Fruit fly (Drosophila melanogaster): Measurements from ENCODE around the gene kto.
A peak's percentile ranks its signal among the peaks of the same experiment; 100 is the strongest.

Gene kto

DNA sequence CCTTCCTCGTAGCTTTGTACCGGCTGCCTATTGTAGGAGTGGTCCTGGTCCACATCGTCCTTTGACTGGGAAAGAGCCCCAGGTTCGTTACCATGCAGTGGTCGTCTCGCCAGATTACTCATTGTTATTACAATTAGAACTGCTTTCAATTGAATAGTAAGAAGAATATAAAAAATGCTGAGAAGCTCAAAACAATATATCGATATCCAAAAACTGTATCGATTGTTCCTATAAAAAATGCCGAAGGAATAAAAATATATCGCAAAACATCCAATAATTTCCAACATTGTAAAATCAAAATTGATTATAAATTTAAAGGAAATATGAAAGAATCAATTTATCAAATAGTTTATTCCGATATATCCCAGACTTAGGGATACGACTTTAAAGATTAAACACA, 31.5 kb upstream of the kto start, which contains the start of the genes TORIP and Ccdc58 (continued):
- TF ChIP-seq CG12769 (tag; optimal IDR thresholded peaks at IDR 0.05) (no peak), CG2678 (tag; optimal IDR thresholded peaks at IDR 0.05) (no peak), Hr51 (GFP tag; optimal IDR thresholded peaks at IDR 0.05) (no peak), CG31365 (tag; optimal IDR thresholded peaks at IDR 0.05) (no peak), CG16863 (GFP tag; optimal IDR thresholded peaks at IDR 0.05) (no peak), CG7963 (GFP tag; IDR thresholded peaks at IDR 0.05; ENCODE audit: partially characterized antibody) (0 out of 3 replicates have a peak, but pooled peaks have one; percentile 54), phol (tag; optimal IDR thresholded peaks at IDR 0.05) (peak; percentile 4), sna (GFP tag; IDR thresholded peaks at IDR 0.05; ENCODE audit: partially characterized antibody) (peak; percentile 76), Gsc (GFP tag; IDR thresholded peaks at IDR 0.05) (no peak), gro (GFP tag; optimal IDR thresholded peaks at IDR 0.05) (no peak), kni (GFP tag; optimal IDR thresholded peaks at IDR 0.05) (no peak), sqz (GFP tag; optimal IDR thresholded peaks at IDR 0.05) (no peak), kay (GFP tag; optimal IDR thresholded peaks at IDR 0.05) (no peak), rib (GFP tag; IDR thresholded peaks at IDR 0.05) (no peak), MBD-R2 (GFP tag; IDR thresholded peaks at IDR 0.05) (peak; percentile 55), CG7928 (GFP tag; optimal IDR thresholded peaks at IDR 0.05) (no peak), BEAF-32 (GFP tag; optimal IDR thresholded peaks at IDR 0.05) (peak; percentile 71), Bgb (GFP tag; IDR thresholded peaks at IDR 0.05; ENCODE audit: partially characterized antibody) (peak; percentile 72), Spps (tag; optimal IDR thresholded peaks at IDR 0.05) (no peak), CG18599 (GFP tag; optimal IDR thresholded peaks at IDR 0.05) (no peak), CG34376 (GFP tag; optimal IDR thresholded peaks at IDR 0.05) (no peak), CG8478 (optimal IDR thresholded peaks at IDR 0.05) (no peak), gt (GFP tag; IDR thresholded peaks at IDR 0.05) (no peak), dm (GFP tag; optimal IDR thresholded peaks at IDR 0.05) (no peak), Xbp1 (GFP tag; optimal IDR thresholded peaks at IDR 0.05) (no peak), bbx (GFP tag; IDR thresholded peaks at IDR 0.05; ENCODE audit: partially characterized antibody) (peak; percentile 77), CG10979 (tag; optimal IDR thresholded peaks at IDR 0.05) (no peak), MTF-1 (GFP tag; optimal IDR thresholded peaks at IDR 0.05; ENCODE audit: borderline replicate concordance) (no peak), CG2116 (GFP tag; optimal IDR thresholded peaks at IDR 0.05) (peak; percentile 52), CG11093 (GFP tag; IDR thresholded peaks at IDR 0.05) (no peak), sima (GFP tag; optimal IDR thresholded peaks at IDR 0.05) (no peak), fru (optimal IDR thresholded peaks at IDR 0.05) (no peak), Dp (GFP tag; optimal IDR thresholded peaks at IDR 0.05) (peak; percentile 5), CG15269 (tag; optimal IDR thresholded peaks at IDR 0.05) (no peak), pros (GFP tag; optimal IDR thresholded peaks at IDR 0.05) (no peak), amos (GFP tag; IDR thresholded peaks at IDR 0.05; ENCODE audit: partially characterized antibody) (peak; percentile 77), sim (GFP tag; IDR thresholded peaks at IDR 0.05) (no peak), GATAe (GFP tag; conservative IDR thresholded peaks at IDR 0.05) (no peak), crol (GFP tag; IDR thresholded peaks at IDR 0.05) (no peak), CG14710 (tag; optimal IDR thresholded peaks at IDR 0.05) (no peak), Side (GFP tag; optimal IDR thresholded peaks at IDR 0.05) (no peak), CG1529 (GFP tag; optimal IDR thresholded peaks at IDR 0.05) (no peak), CG5953 (GFP tag; IDR thresholded peaks at IDR 0.05) (no peak), CG11560 (tag; IDR thresholded peaks at IDR 0.05) (no peak), Deaf1 (tag; optimal IDR thresholded peaks at IDR 0.05) (no peak), gcm2 (GFP tag; optimal IDR thresholded peaks at IDR 0.05) (no peak), CG1792 (GFP tag; optimal IDR thresholded peaks at IDR 0.05) (no peak), CG3163 (GFP tag; optimal IDR thresholded peaks at IDR 0.05) (no peak), CG2875 (GFP tag; optimal IDR thresholded peaks at IDR 0.05) (no peak), pzg (GFP tag; optimal IDR thresholded peaks at IDR 0.05) (peak; percentile 17), CG18619 (GFP tag; optimal IDR thresholded peaks at IDR 0.05) (no peak)

Measured in whole organism, embryonic.